Worm (Caenorhabditis elegans) whole organism, young adult: ENCODE data around the gene ppm-1.G.

ENCODE experiments used
- B0019.2 ChIP-seq: fragments of 200-800 bp; sonication (Bioruptor generic); conservative IDR thresholded peaks from 2 replicates; pipeline ENCODE4 v1.3.6; 2022; ENCODE audit warnings: missing genetic modification reagents, missing genetic modification characterization, missing compliant biosample characterization
- B0035.1 ChIP-seq: sonication (generic microtip); optimal IDR thresholded peaks from 2 replicates; lab custom pipeline; 2016; ENCODE audit warnings: missing genetic modification characterization, mild to moderate bottlenecking, missing compliant biosample characterization, missing genotype, missing genetic modification reagents
- C06A6.2 ChIP-seq: fragments of 200-800 bp; sonication (Bioruptor generic); conservative IDR thresholded peaks from 2 replicates; pipeline ENCODE4 v1.3.6; 2022; ENCODE audit warnings: missing genetic modification characterization, missing compliant biosample characterization
- F37B4.10 ChIP-seq: fragments of 200-800 bp; sonication (Bioruptor generic); IDR thresholded peaks from 2 replicates; pipeline ENCODE4 v1.3.6; 2022; ENCODE audit warnings: missing genetic modification characterization, missing compliant biosample characterization
- F49E8.2 ChIP-seq: sonication (generic microtip); optimal IDR thresholded peaks from 3 replicates; lab custom pipeline; 2017; ENCODE audit warnings: missing genetic modification characterization, mild to moderate bottlenecking, missing compliant biosample characterization, antibody characterized with exemption, moderate library complexity; ENCODE audit not compliant: insufficient read depth
- F55B11.4 ChIP-seq: sonication (generic microtip); optimal IDR thresholded peaks from 2 replicates; lab custom pipeline; 2016; ENCODE audit warnings: missing compliant biosample characterization, missing genetic modification characterization, borderline replicate concordance; ENCODE audit not compliant: insufficient read depth
- K11D2.4 ChIP-seq: fragments of 200-800 bp; sonication (Bioruptor generic); IDR thresholded peaks from 2 replicates; pipeline ENCODE4 v1.3.6; 2022; ENCODE audit warnings: missing genetic modification reagents, missing genetic modification characterization, missing compliant biosample characterization
- K12H6.12 ChIP-seq: fragments of 200-800 bp; sonication (Bioruptor generic); optimal IDR thresholded peaks from 2 replicates; lab custom pipeline; 2018; ENCODE audit warnings: mild to moderate bottlenecking, missing genetic modification characterization, missing compliant biosample characterization
- Y79H2A.3 ChIP-seq: fragments of 200-800 bp; sonication (Bioruptor generic); conservative IDR thresholded peaks from 2 replicates; pipeline ENCODE4 v1.3.6; 2022; ENCODE audit warnings: missing genetic modification reagents, missing genetic modification characterization, missing compliant biosample characterization
- ZK185.1 ChIP-seq: sonication (generic microtip); optimal IDR thresholded peaks from 2 replicates; lab custom pipeline; 2016; ENCODE audit warnings: mild to moderate bottlenecking, missing genetic modification characterization, missing compliant biosample characterization; ENCODE audit not compliant: poor library complexity, severe bottlenecking
- aptf-2 ChIP-seq: fragments of 200-800 bp; sonication (Bioruptor generic); conservative IDR thresholded peaks from 2 replicates; pipeline ENCODE4 v1.3.6; 2022; ENCODE audit warnings: missing genetic modification reagents, missing genetic modification characterization, missing compliant biosample characterization
- aptf-3 ChIP-seq: fragments of 200-800 bp; sonication (Bioruptor generic); IDR thresholded peaks from 2 replicates; pipeline ENCODE4 v1.3.6; 2022; ENCODE audit warnings: missing genetic modification characterization, missing compliant biosample characterization
- attf-3 ChIP-seq: fragments of 200-800 bp; sonication (Bioruptor generic); conservative IDR thresholded peaks from 2 replicates; pipeline ENCODE4 v1.3.6; 2022; ENCODE audit warnings: missing genetic modification reagents, missing genetic modification characterization, missing compliant biosample characterization
- bed-1 ChIP-seq: fragments of 200-800 bp; sonication (Bioruptor generic); IDR thresholded peaks from 2 replicates; pipeline ENCODE4 v1.3.6; 2022; ENCODE audit warnings: missing genetic modification reagents, missing genetic modification characterization, missing compliant biosample characterization
- ccch-3 ChIP-seq: fragments of 200-800 bp; sonication (Bioruptor generic); optimal IDR thresholded peaks from 2 replicates; lab custom pipeline; 2018; ENCODE audit warnings: mild to moderate bottlenecking, missing genetic modification characterization, missing compliant biosample characterization
- cebp-1 ChIP-seq, 2 experiments: fragments of 200-800 bp in 1 of 2; sonication (Bioruptor generic) in 1 of 2; sonication (generic microtip) in 1 of 2; IDR thresholded peaks in 1 of 2; optimal IDR thresholded peaks in 1 of 2; 2 replicates each; pipeline versions ENCODE4 v1.3.6 to Lab custom; 2017 to 2022; ENCODE audit warnings: missing compliant biosample characterization in 2 of 2, missing genetic modification characterization in 2 of 2, mild to moderate bottlenecking in 1 of 2, missing genetic modification reagents in 1 of 2, moderate library complexity in 1 of 2
- ceh-100 ChIP-seq: fragments of 200-800 bp; sonication (Bioruptor generic); IDR thresholded peaks from 2 replicates; pipeline ENCODE4 v1.3.6; 2022; ENCODE audit warnings: missing genetic modification reagents, missing genetic modification characterization, missing compliant biosample characterization
- chd-7 ChIP-seq: sonication (generic microtip); optimal IDR thresholded peaks from 2 replicates; lab custom pipeline; 2016; ENCODE audit warnings: mild to moderate bottlenecking, missing genetic modification characterization, moderate library complexity, missing compliant biosample characterization
- efl-1 ChIP-seq: fragments of 150-350 bp; optimal IDR thresholded peaks from 2 replicates; lab custom pipeline; 2014; ENCODE audit warnings: missing biosample characterization, missing genetic modification reagents, missing genetic modification characterization
- egl-18 ChIP-seq: fragments of 200-800 bp; sonication (Bioruptor generic); IDR thresholded peaks from 2 replicates; pipeline ENCODE4 v1.3.6; 2022; ENCODE audit warnings: missing genetic modification reagents, missing genetic modification characterization, missing compliant biosample characterization
- hlh-26 ChIP-seq: fragments of 200-800 bp; sonication (Bioruptor generic); conservative IDR thresholded peaks from 2 replicates; pipeline ENCODE4 v1.3.6; 2022; ENCODE audit warnings: missing genetic modification reagents, missing genetic modification characterization, missing compliant biosample characterization
- hmg-20 ChIP-seq: fragments of 200-800 bp; sonication (Bioruptor generic); IDR thresholded peaks from 2 replicates; pipeline ENCODE4 v1.3.6; 2022; ENCODE audit warnings: missing genetic modification reagents, missing genetic modification characterization, missing compliant biosample characterization
- hrde-1 ChIP-seq: sonication (generic microtip); optimal IDR thresholded peaks from 2 replicates; lab custom pipeline; 2016; ENCODE audit warnings: missing genetic modification characterization, mild to moderate bottlenecking, missing compliant biosample characterization, moderate library complexity, missing genotype, missing genetic modification reagents, borderline replicate concordance
- hsf-1 ChIP-seq: fragments of 200-800 bp; sonication (Bioruptor generic); IDR thresholded peaks from 2 replicates; pipeline ENCODE4 v1.3.6; 2022; ENCODE audit warnings: missing genetic modification reagents, missing genetic modification characterization, missing compliant biosample characterization
- let-607 ChIP-seq, 2 experiments: fragments of 200-800 bp in 1 of 2; sonication (Bioruptor generic) in 1 of 2; sonication (generic microtip) in 1 of 2; optimal IDR thresholded peaks; 2 replicates each; lab custom pipeline; 2016 to 2018; ENCODE audit warnings: mild to moderate bottlenecking in 2 of 2, missing compliant biosample characterization in 2 of 2, missing genetic modification characterization in 2 of 2, moderate library complexity in 2 of 2, missing genotype in 1 of 2
- lin-26 ChIP-seq: fragments of 200-800 bp; sonication (Bioruptor generic); IDR thresholded peaks from 2 replicates; pipeline ENCODE4 v1.3.6; 2022; ENCODE audit warnings: missing genetic modification reagents, missing genetic modification characterization, missing compliant biosample characterization
- lin-54 ChIP-seq: fragments of 200-800 bp; sonication (Bioruptor generic); optimal IDR thresholded peaks from 2 replicates; lab custom pipeline; 2018; ENCODE audit warnings: mild to moderate bottlenecking, missing genetic modification characterization, missing compliant biosample characterization
- lir-1 ChIP-seq: fragments of 200-800 bp; sonication (Bioruptor generic); conservative IDR thresholded peaks from 2 replicates; pipeline ENCODE4 v1.3.6; 2022; ENCODE audit warnings: missing genetic modification reagents, missing genetic modification characterization, missing compliant biosample characterization
- madf-6 ChIP-seq: fragments of 200-800 bp; sonication (Bioruptor generic); IDR thresholded peaks from 2 replicates; pipeline ENCODE4 v1.3.6; 2022; ENCODE audit warnings: missing genetic modification reagents, missing genetic modification characterization, missing compliant biosample characterization
- madf-8 ChIP-seq: fragments of 200-800 bp; sonication (Bioruptor generic); conservative IDR thresholded peaks from 2 replicates; pipeline ENCODE4 v1.3.6; 2022; ENCODE audit warnings: missing genetic modification reagents, missing genetic modification characterization, missing compliant biosample characterization
- mel-28 ChIP-seq: sonication (generic microtip); optimal IDR thresholded peaks from 2 replicates; lab custom pipeline; 2016; ENCODE audit warnings: borderline replicate concordance, mild to moderate bottlenecking, missing genetic modification characterization, missing compliant biosample characterization
- mxl-1 ChIP-seq: sonication (generic microtip); optimal IDR thresholded peaks from 2 replicates; lab custom pipeline; 2016; ENCODE audit warnings: missing genetic modification characterization, missing compliant biosample characterization
- nfya-2 ChIP-seq: fragments of 200-800 bp; sonication (Bioruptor generic); IDR thresholded peaks from 2 replicates; pipeline ENCODE4 v1.3.6; 2022; ENCODE audit warnings: missing genetic modification reagents, missing genetic modification characterization, missing compliant biosample characterization
- nhr-120 ChIP-seq: fragments of 200-800 bp; sonication (Bioruptor generic); IDR thresholded peaks from 2 replicates; pipeline ENCODE4 v1.3.6; 2022; ENCODE audit warnings: missing genetic modification characterization, missing compliant biosample characterization
- nhr-80 ChIP-seq: sonication (generic microtip); optimal IDR thresholded peaks from 2 replicates; lab custom pipeline; 2016; ENCODE audit warnings: missing genetic modification characterization, missing compliant biosample characterization
- pha-4 ChIP-seq: fragments of 150-350 bp; sonication (generic microtip); optimal IDR thresholded peaks from 2 replicates; lab custom pipeline; 2014; ENCODE audit warnings: missing biosample characterization, missing genetic modification reagents, missing genetic modification characterization
- rec-8 ChIP-seq, 2 experiments: sonication (generic microtip); optimal IDR thresholded peaks; 2 replicates each; lab custom pipeline; 2016; ENCODE audit warnings: mild to moderate bottlenecking in 2 of 2, missing genetic modification characterization in 2 of 2, missing genetic modification reagents in 2 of 2, missing genotype in 2 of 2, missing biosample characterization in 1 of 2, missing compliant biosample characterization in 1 of 2, moderate library complexity in 1 of 2
- snpc-1.1 ChIP-seq: sonication (generic microtip); optimal IDR thresholded peaks from 2 replicates; lab custom pipeline; 2017; ENCODE audit warnings: missing genetic modification characterization, mild to moderate bottlenecking, missing compliant biosample characterization, antibody characterized with exemption, moderate library complexity, missing genotype, missing genetic modification reagents; ENCODE audit not compliant: insufficient read depth
- snpc-3.4 ChIP-seq: sonication (generic microtip); optimal IDR thresholded peaks from 2 replicates; lab custom pipeline; 2017; ENCODE audit warnings: missing genetic modification characterization, mild to moderate bottlenecking, missing compliant biosample characterization, antibody characterized with exemption, moderate library complexity, missing genotype, missing genetic modification reagents
- somi-1 ChIP-seq: fragments of 200-800 bp; sonication (Bioruptor generic); optimal IDR thresholded peaks from 2 replicates; lab custom pipeline; 2018; ENCODE audit warnings: mild to moderate bottlenecking, missing genetic modification characterization, missing compliant biosample characterization
- sptf-2 ChIP-seq: fragments of 200-800 bp; sonication (Bioruptor generic); optimal IDR thresholded peaks from 2 replicates; lab custom pipeline; 2018; ENCODE audit warnings: mild to moderate bottlenecking, missing genetic modification characterization, missing compliant biosample characterization
- tlf-1 ChIP-seq: fragments of 200-800 bp; sonication (Bioruptor generic); optimal IDR thresholded peaks from 2 replicates; lab custom pipeline; 2018; ENCODE audit warnings: mild to moderate bottlenecking, missing genetic modification characterization, missing compliant biosample characterization
- unc-62 ChIP-seq: fragments of 150-350 bp; optimal IDR thresholded peaks from 2 replicates; lab custom pipeline; 2014; ENCODE audit warnings: missing biosample characterization, missing genetic modification reagents, missing genetic modification characterization
- ztf-22 ChIP-seq: fragments of 200-800 bp; sonication (Bioruptor generic); optimal IDR thresholded peaks from 2 replicates; lab custom pipeline; 2018; ENCODE audit warnings: mild to moderate bottlenecking, missing genetic modification characterization, moderate library complexity, missing compliant biosample characterization
- ztf-28 ChIP-seq: fragments of 200-800 bp; sonication (Bioruptor generic); IDR thresholded peaks from 2 replicates; pipeline ENCODE4 v1.3.6; 2022; ENCODE audit warnings: missing genetic modification reagents, missing genetic modification characterization, missing compliant biosample characterization
- ztf-3 ChIP-seq: fragments of 200-800 bp; sonication (Bioruptor generic); optimal IDR thresholded peaks from 2 replicates; lab custom pipeline; 2018; ENCODE audit warnings: mild to moderate bottlenecking, missing genetic modification characterization, missing compliant biosample characterization
- ztf-6 ChIP-seq: fragments of 200-800 bp; sonication (Bioruptor generic); IDR thresholded peaks from 2 replicates; pipeline ENCODE4 v1.3.6; 2022; ENCODE audit warnings: missing genetic modification reagents, missing genetic modification characterization, missing compliant biosample characterization

ppm-1.G gene

DNA sequence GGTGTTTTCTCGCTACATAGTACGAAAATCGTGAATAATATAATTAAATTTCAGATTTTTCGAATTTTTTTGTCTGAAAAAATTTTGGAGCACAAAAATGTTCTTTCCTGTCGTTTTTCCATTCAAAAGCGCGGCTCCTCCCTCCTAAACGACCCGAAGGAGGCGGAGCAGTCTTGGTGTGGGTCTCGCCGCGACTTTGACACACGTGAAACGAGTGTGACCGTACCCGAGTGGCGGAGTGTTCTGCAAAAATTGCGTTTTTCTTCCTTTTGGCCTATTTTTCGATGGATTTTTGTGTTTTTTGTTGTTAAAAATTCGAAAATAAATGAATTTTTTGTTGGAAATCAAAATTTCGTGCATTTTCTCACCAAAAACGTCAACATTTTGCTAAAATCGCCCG is 10.1 kb downstream of the ppm-1.G start, which contains the start of gene snt-2 (continued):
- TF ChIP-seq lin-26 (GFP tag; lab: Robert Waterston, UW) = no peak
- no peak for TF ChIP-seq C06A6.2 (GFP tag; lab: Robert Waterston, UW)
- no peak for TF ChIP-seq K11D2.4
- no peak for TF ChIP-seq B0035.1 (tag; lab: Kevin White, UChicago)
- TF ChIP-seq ztf-6 (GFP tag; lab: Robert Waterston, UW) = no peak
- TF ChIP-seq aptf-3 (GFP tag; lab: Robert Waterston, UW) = no peak
- TF ChIP-seq mxl-1 (tag; lab: Kevin White, UChicago) = no peak
- TF ChIP-seq somi-1 (GFP tag; lab: Kevin White, UChicago) = no peak
- no peak for TF ChIP-seq hrde-1 (tag; lab: Kevin White, UChicago)
- peak; percentile 52 for TF ChIP-seq F49E8.2 (tag; lab: Kevin White, UChicago)
- no peak for TF ChIP-seq attf-3
- TF ChIP-seq efl-1 (GFP tag; lab: Kevin White, UChicago) = peak; percentile 48
- no peak for TF ChIP-seq F37B4.10 (GFP tag; lab: Robert Waterston, UW)
- TF ChIP-seq sptf-2 (GFP tag; lab: Kevin White, UChicago) = no peak
- no peak for TF ChIP-seq aptf-2 (GFP tag; lab: Robert Waterston, UW)
- no peak for TF ChIP-seq F55B11.4 (tag; lab: Kevin White, UChicago)
- TF ChIP-seq snpc-3.4 (tag; lab: Kevin White, UChicago) = peak; percentile 19
- no peak for TF ChIP-seq ztf-28 (GFP tag; lab: Robert Waterston, UW)
- no peak for TF ChIP-seq cebp-1 (GFP tag; IDR thresholded peaks at IDR 0.05; lab: Robert Waterston, UW)
- peak; percentile 63 for TF ChIP-seq cebp-1 (tag; optimal IDR thresholded peaks at IDR 0.05; lab: Kevin White, UChicago)
- TF ChIP-seq hlh-26 (GFP tag; lab: Robert Waterston, UW) = no peak
- TF ChIP-seq rec-8 (tag; optimal IDR thresholded peaks at IDR 0.05; lab: Kevin White, UChicago) = no peak
- TF ChIP-seq B0019.2 (GFP tag; lab: Robert Waterston, UW) = no peak
- TF ChIP-seq snpc-1.1 = no peak
- TF ChIP-seq ZK185.1 (tag; lab: Kevin White, UChicago) = peak; percentile 25
- no peak for TF ChIP-seq hsf-1 (GFP tag; lab: Robert Waterston, UW)
- peak; percentile 62 for TF ChIP-seq madf-6 (GFP tag; lab: Robert Waterston, UW)
- TF ChIP-seq bed-1 (GFP tag; lab: Robert Waterston, UW) = no peak
- TF ChIP-seq unc-62 = no peak
- peak; percentile 58 for TF ChIP-seq lin-54 (GFP tag; lab: Kevin White, UChicago)
- TF ChIP-seq Y79H2A.3 (GFP tag; lab: Robert Waterston, UW) = no peak
- TF ChIP-seq K12H6.12 (tag; lab: Kevin White, UChicago) = peak; percentile 33
- peak in 1 of 2 experiments; percentile 34 for TF ChIP-seq let-607 (tag; optimal IDR thresholded peaks at IDR 0.05; lab: Kevin White, UChicago)
- TF ChIP-seq ztf-22 = no peak
- TF ChIP-seq ceh-100 (GFP tag; lab: Robert Waterston, UW) = peak; percentile 27; the same call in 1 of the 2 replicates
- no peak for TF ChIP-seq egl-18 (GFP tag; lab: Robert Waterston, UW)
- TF ChIP-seq lir-1 (GFP tag; lab: Robert Waterston, UW) = no peak
- no peak for TF ChIP-seq ztf-3 (GFP tag; lab: Kevin White, UChicago)
- TF ChIP-seq hmg-20 (GFP tag; lab: Robert Waterston, UW) = no peak
- no peak for TF ChIP-seq pha-4 (tag; lab: Kevin White, UChicago)
- peak; percentile 41 for TF ChIP-seq nhr-80 (tag; lab: Kevin White, UChicago)
- 0 out of 2 replicates have a peak, but pooled peaks have one; percentile 13 for TF ChIP-seq madf-8 (GFP tag; lab: Robert Waterston, UW)
- no peak for TF ChIP-seq chd-7 (tag; lab: Kevin White, UChicago)
- no peak for TF ChIP-seq nhr-120 (GFP tag; lab: Robert Waterston, UW)
- no peak for TF ChIP-seq ccch-3 (GFP tag; lab: Kevin White, UChicago)
- no peak for TF ChIP-seq mel-28 (tag; lab: Kevin White, UChicago)
- TF ChIP-seq tlf-1 (GFP tag; lab: Kevin White, UChicago) = peak; percentile 35
- no peak for TF ChIP-seq nfya-2
